Worm (Caenorhabditis elegans) whole organism, mixed stage, embryonic: ENCODE measurements around the gene cls-3.

ENCODE experiments used
- elt-1 ChIP-seq: sonication (generic microtip); optimal IDR thresholded peaks from 2 replicates; lab custom pipeline; 2017; ENCODE audit warnings: missing genetic modification characterization, mild to moderate bottlenecking, missing compliant biosample characterization, antibody characterized with exemption, moderate library complexity, borderline replicate concordance; ENCODE audit not compliant: insufficient read depth
- nhr-12 ChIP-seq: fragments of 150-350 bp; optimal IDR thresholded peaks from 2 replicates; lab custom pipeline; 2014; ENCODE audit warnings: missing biosample characterization, missing genetic modification characterization
- nhr-2 ChIP-seq: fragments of 150-350 bp; optimal IDR thresholded peaks from 2 replicates; lab custom pipeline; 2014; ENCODE audit warnings: missing biosample characterization, missing genetic modification characterization
- nhr-237 ChIP-seq: fragments of 150-350 bp; optimal IDR thresholded peaks from 2 replicates; lab custom pipeline; 2014; ENCODE audit warnings: missing biosample characterization, missing genetic modification characterization
- nhr-28 ChIP-seq: fragments of 150-350 bp; optimal IDR thresholded peaks from 2 replicates; lab custom pipeline; 2014; ENCODE audit warnings: missing biosample characterization, missing genetic modification characterization

- TF ChIP-seq nhr-2 (tag; lab: Kevin White, UChicago) (no peak), nhr-237 (tag; lab: Kevin White, UChicago) (no peak), elt-1 (tag; lab: Kevin White, UChicago) (no peak), nhr-12 (tag; lab: Kevin White, UChicago) (no peak), nhr-28 (tag; lab: Kevin White, UChicago) (no peak)
Observed at ce11 chrIII:9228190-9228589, 37.3 kb upstream of the cls-3 start.
